Worm (Caenorhabditis elegans): ENCODE data around the gene K08D10.14.
"Not testable (repeated sequence)": the region's sequence is repeated elsewhere in the genome, so short reads cannot be mapped to it uniquely, and the experiment has no call there.

Gene K08D10.14

ce11 chrIV:4125657-4126056 is 29.1 kb upstream of the K08D10.14 start, which contains the start of gene F49F1.7:
Gene F49F1.7 (minus strand): TSS chrIV:4125757.
- not testable (repeated sequence) for TF ChIP-seq ceh-30 (tag; optimal IDR thresholded peaks at IDR 0.05); pag-3 (tag; optimal IDR thresholded peaks at IDR 0.05; ENCODE audit: borderline replicate concordance); C08G9.2 (tag; optimal IDR thresholded peaks at IDR 0.05)

- TF ChIP-seq fax-1 (tag; optimal IDR thresholded peaks at IDR 0.05) (no peak), madf-2 (tag; optimal IDR thresholded peaks at IDR 0.05) (no peak), K09A11.1 (tag; optimal IDR thresholded peaks at IDR 0.05; ENCODE audit: insufficient read depth) (no peak), ceh-34 (tag; optimal IDR thresholded peaks at IDR 0.05) (no peak), Y22D7AL.16 (tag; optimal IDR thresholded peaks at IDR 0.05) (no peak), sdc-2 (tag; optimal IDR thresholded peaks at IDR 0.05) (no peak), unc-42 (tag; optimal IDR thresholded peaks at IDR 0.05) (no peak), lin-11 (tag; optimal IDR thresholded peaks at IDR 0.05) (no peak), nhr-11 (tag; optimal IDR thresholded peaks at IDR 0.05) (no peak), ceh-6 (GFP tag; optimal IDR thresholded peaks at IDR 0.05) (no peak), ahr-1 (tag; optimal IDR thresholded peaks at IDR 0.05) (no peak), dve-1 (tag; optimal IDR thresholded peaks at IDR 0.05) (no peak)
Measured at ce11 chrIV:4135744-4136143, 19.0 kb upstream of the K08D10.14 start, which contains the start of gene F49F1.17. Gene F49F1.17 (minus strand): TSS chrIV:4135844.

ce11 chrIV:4137472-4137871 is 17.3 kb upstream of the K08D10.14 start, which contains the start of gene F49F1.9:
Gene F49F1.9 (minus strand): TSS chrIV:4137572.
- TF ChIP-seq hlh-15 (tag; optimal IDR thresholded peaks at IDR 0.05) (no peak), ceh-30 (tag; optimal IDR thresholded peaks at IDR 0.05) (no peak), zip-5 (tag; optimal IDR thresholded peaks at IDR 0.05) (no peak), hlh-8 (tag; optimal IDR thresholded peaks at IDR 0.05) (no peak), K02D7.2 (tag; optimal IDR thresholded peaks at IDR 0.05) (no peak), ceh-31 (tag; optimal IDR thresholded peaks at IDR 0.05) (no peak), pqm-1 (tag; optimal IDR thresholded peaks at IDR 0.05) (no peak), ceh-22 (tag; optimal IDR thresholded peaks at IDR 0.05) (no peak), eyg-1 (tag; optimal IDR thresholded peaks at IDR 0.05) (no peak), fkh-6 (tag; optimal IDR thresholded peaks at IDR 0.05) (no peak), ceh-19 (GFP tag; optimal IDR thresholded peaks at IDR 0.05) (no peak), lim-6 (tag; optimal IDR thresholded peaks at IDR 0.05) (no peak), ztf-16 (tag; optimal IDR thresholded peaks at IDR 0.05) (no peak)

ce11 chrIV:4139022-4139421 is 15.7 kb upstream of the K08D10.14 start, which contains the start of gene F49F1.10:
Gene F49F1.10 (minus strand): TSS chrIV:4139122.
- TF ChIP-seq sox-2 (GFP tag; IDR thresholded peaks at IDR 0.05) (no peak), pax-1 (tag; optimal IDR thresholded peaks at IDR 0.05) (no peak), gmeb-2 (tag; optimal IDR thresholded peaks at IDR 0.05) (no peak), unc-42 (tag; optimal IDR thresholded peaks at IDR 0.05) (no peak), sox-4 (tag; optimal IDR thresholded peaks at IDR 0.05) (no peak), ahr-1 (tag; optimal IDR thresholded peaks at IDR 0.05) (no peak), ttx-3 (tag; optimal IDR thresholded peaks at IDR 0.05) (no peak), ceh-48 (tag; optimal IDR thresholded peaks at IDR 0.05) (no peak), sdc-2 (tag; optimal IDR thresholded peaks at IDR 0.05) (no peak), pros-1 (tag; optimal IDR thresholded peaks at IDR 0.05) (no peak), unc-3 (GFP tag; conservative IDR thresholded peaks at IDR 0.05) (no peak), unc-3 (tag; optimal IDR thresholded peaks at IDR 0.05) (no peak), madf-2 (tag; optimal IDR thresholded peaks at IDR 0.05) (no peak), ceh-22 (tag; optimal IDR thresholded peaks at IDR 0.05) (no peak), eyg-1 (tag; optimal IDR thresholded peaks at IDR 0.05) (no peak), fkh-6 (tag; optimal IDR thresholded peaks at IDR 0.05) (no peak)

ce11 chrIV:4140265-4140664 is 14.5 kb upstream of the K08D10.14 start, which contains the start of gene F49F1.18:
Gene F49F1.18 (minus strand): TSS chrIV:4140365.
- TF ChIP-seq ceh-45 (GFP tag; IDR thresholded peaks at IDR 0.05) = no peak
- TF ChIP-seq ceh-2 (tag; optimal IDR thresholded peaks at IDR 0.05) = no peak
- no peak for TF ChIP-seq dve-1 (tag; optimal IDR thresholded peaks at IDR 0.05)
- TF ChIP-seq fax-1 (tag; optimal IDR thresholded peaks at IDR 0.05) = no peak
- TF ChIP-seq C38D4.7 (GFP tag; optimal IDR thresholded peaks at IDR 0.05) = no peak
- no peak for TF ChIP-seq mec-3 (tag; optimal IDR thresholded peaks at IDR 0.05; ENCODE audit: borderline replicate concordance)
- no peak for TF ChIP-seq pat-9 (tag; optimal IDR thresholded peaks at IDR 0.05)

All from whole organism, late embryonic.